Worm (Caenorhabditis elegans) whole organism, mixed stage, embryonic: ENCODE measurements around the gene C34C6.9.

ENCODE experiments used
- M03D4.4 ChIP-seq: sonication (generic microtip); optimal IDR thresholded peaks from 2 replicates; lab custom pipeline; 2017; ENCODE audit warnings: mild to moderate bottlenecking, missing genetic modification characterization, missing compliant biosample characterization
- elt-1 ChIP-seq: sonication (generic microtip); optimal IDR thresholded peaks from 2 replicates; lab custom pipeline; 2017; ENCODE audit warnings: missing genetic modification characterization, mild to moderate bottlenecking, missing compliant biosample characterization, antibody characterized with exemption, moderate library complexity, borderline replicate concordance; ENCODE audit not compliant: insufficient read depth
- mab-5 ChIP-seq: fragments of 150-350 bp; optimal IDR thresholded peaks from 2 replicates; lab custom pipeline; 2014; ENCODE audit warnings: missing biosample characterization, missing genetic modification characterization
- nhr-12 ChIP-seq: fragments of 150-350 bp; optimal IDR thresholded peaks from 2 replicates; lab custom pipeline; 2014; ENCODE audit warnings: missing biosample characterization, missing genetic modification characterization
- ztf-11 ChIP-seq: fragments of 150-350 bp; optimal IDR thresholded peaks from 2 replicates; lab custom pipeline; 2014; ENCODE audit warnings: missing biosample characterization, missing genetic modification characterization

- TF ChIP-seq ztf-11 (tag; lab: Kevin White, UChicago): no peak
- TF ChIP-seq mab-5 (tag; lab: Kevin White, UChicago): no peak
- no peak for TF ChIP-seq M03D4.4 (tag; lab: Kevin White, UChicago)
- no peak for TF ChIP-seq nhr-12
- TF ChIP-seq elt-1 (tag; lab: Kevin White, UChicago): no peak
Observed at ce11 chrII:8643627-8644356, 41.9 kb upstream of the C34C6.9 start.
